Worm (Caenorhabditis elegans) whole organism, L2 larva: ENCODE measurements around the gene C07D8.5.
"Not testable (repeated sequence)": the region's sequence is repeated elsewhere in the genome, so short reads cannot be mapped to it uniquely, and the experiment has no call there.

ENCODE experiments used
- F13H6.1 ChIP-seq: sonication (generic microtip); optimal IDR thresholded peaks from 2 replicates; lab custom pipeline; 2016; ENCODE audit warnings: missing genetic modification characterization, missing compliant biosample characterization
- Y55F3AM.14 ChIP-seq: fragments of 200-800 bp; sonication (Bioruptor generic); optimal IDR thresholded peaks from 2 replicates; lab custom pipeline; 2018; ENCODE audit warnings: mild to moderate bottlenecking, missing genetic modification characterization, missing compliant biosample characterization
- alr-1 ChIP-seq: fragments of 150-350 bp; optimal IDR thresholded peaks from 2 replicates; lab custom pipeline; 2014; ENCODE audit warnings: missing biosample characterization, missing genetic modification characterization
- aly-2 ChIP-seq: fragments of 150-350 bp; optimal IDR thresholded peaks from 2 replicates; lab custom pipeline; 2014; ENCODE audit warnings: missing biosample characterization, missing genetic modification characterization
- blmp-1 ChIP-seq: sonication (generic microtip); optimal IDR thresholded peaks from 2 replicates; lab custom pipeline; 2017; ENCODE audit warnings: missing genetic modification characterization, mild to moderate bottlenecking, missing compliant biosample characterization, antibody characterized with exemption, moderate library complexity; ENCODE audit not compliant: insufficient read depth
- crh-2 ChIP-seq: sonication (generic microtip); optimal IDR thresholded peaks from 2 replicates; lab custom pipeline; 2017; ENCODE audit warnings: missing biosample characterization, missing genetic modification characterization
- dmd-4 ChIP-seq: sonication (generic microtip); optimal IDR thresholded peaks from 2 replicates; lab custom pipeline; 2017; ENCODE audit warnings: missing biosample characterization, missing genetic modification characterization
- elt-1 ChIP-seq: fragments of 150-350 bp; optimal IDR thresholded peaks from 2 replicates; lab custom pipeline; 2014; ENCODE audit warnings: missing biosample characterization, missing genetic modification characterization
- fos-1 ChIP-seq: fragments of 150-350 bp; optimal IDR thresholded peaks from 2 replicates; lab custom pipeline; 2014; ENCODE audit warnings: missing biosample characterization, missing genetic modification characterization
- gmeb-1 ChIP-seq: fragments of 150-350 bp; optimal IDR thresholded peaks from 2 replicates; lab custom pipeline; 2014; ENCODE audit warnings: missing biosample characterization, missing genetic modification characterization
- lin-11 ChIP-seq: fragments of 150-350 bp; sonication (generic microtip); optimal IDR thresholded peaks from 2 replicates; lab custom pipeline; 2014; ENCODE audit warnings: missing biosample characterization, missing genetic modification characterization, inconsistent platforms, mixed read lengths
- lin-13 ChIP-seq: fragments of 150-350 bp; optimal IDR thresholded peaks from 2 replicates; lab custom pipeline; 2014; ENCODE audit warnings: missing biosample characterization, missing genetic modification reagents, missing genetic modification characterization
- lin-39 ChIP-seq: fragments of 150-350 bp; optimal IDR thresholded peaks from 2 replicates; lab custom pipeline; 2014; ENCODE audit warnings: missing biosample characterization, missing genetic modification reagents, missing genetic modification characterization
- lsy-2 ChIP-seq, 2 experiments: fragments of 150-350 bp in 1 of 2; sonication (generic microtip) in 1 of 2; optimal IDR thresholded peaks; 2 replicates each; lab custom pipeline; 2014 to 2017; ENCODE audit warnings: missing biosample characterization in 2 of 2, missing genetic modification characterization in 2 of 2
- mab-5 ChIP-seq: fragments of 150-350 bp; optimal IDR thresholded peaks from 2 replicates; lab custom pipeline; 2014; ENCODE audit warnings: missing biosample characterization, missing genetic modification characterization
- mbf-1 ChIP-seq: sonication (generic microtip); optimal IDR thresholded peaks from 2 replicates; lab custom pipeline; 2017; ENCODE audit warnings: missing biosample characterization, missing genetic modification characterization
- mdl-1 ChIP-seq, 2 experiments: fragments of 150-350 bp in 1 of 2; sonication (generic microtip) in 1 of 2; optimal IDR thresholded peaks; 2 replicates each; lab custom pipeline; 2017; ENCODE audit warnings: missing biosample characterization in 2 of 2, missing genetic modification characterization in 2 of 2
- nhr-10 ChIP-seq: sonication (generic microtip); optimal IDR thresholded peaks from 2 replicates; lab custom pipeline; 2017; ENCODE audit warnings: missing biosample characterization, missing genetic modification characterization
- nhr-129 ChIP-seq: fragments of 150-350 bp; optimal IDR thresholded peaks from 2 replicates; lab custom pipeline; 2014; ENCODE audit warnings: missing biosample characterization, missing genetic modification characterization
- nhr-21 ChIP-seq: fragments of 150-350 bp; optimal IDR thresholded peaks from 2 replicates; lab custom pipeline; 2014; ENCODE audit warnings: missing biosample characterization, missing genetic modification characterization
- nhr-23 ChIP-seq: fragments of 150-350 bp; optimal IDR thresholded peaks from 2 replicates; lab custom pipeline; 2014; ENCODE audit warnings: missing biosample characterization, missing genetic modification reagents, missing genetic modification characterization
- nhr-25 ChIP-seq: fragments of 150-350 bp; sonication (generic microtip); optimal IDR thresholded peaks from 3 replicates; lab custom pipeline; 2014; ENCODE audit warnings: missing biosample characterization, missing genetic modification characterization
- nhr-6 ChIP-seq: fragments of 150-350 bp; optimal IDR thresholded peaks from 2 replicates; lab custom pipeline; 2014; ENCODE audit warnings: missing biosample characterization, missing genetic modification characterization
- peb-1 ChIP-seq: fragments of 150-350 bp; optimal IDR thresholded peaks from 2 replicates; lab custom pipeline; 2014; ENCODE audit warnings: missing biosample characterization, missing genetic modification characterization
- skn-1 ChIP-seq: sonication (generic microtip); optimal IDR thresholded peaks from 2 replicates; lab custom pipeline; 2017; ENCODE audit warnings: missing biosample characterization, missing genetic modification characterization
- sma-3 ChIP-seq: sonication (generic microtip); optimal IDR thresholded peaks from 2 replicates; lab custom pipeline; 2016; ENCODE audit warnings: missing genetic modification reagents, missing genetic modification characterization, missing compliant biosample characterization
- sma-9 ChIP-seq, 2 experiments: fragments of 150-350 bp in 1 of 2; sonication (generic microtip) in 1 of 2; optimal IDR thresholded peaks; 2 replicates each; lab custom pipeline; 2014 to 2016; ENCODE audit warnings: missing genetic modification characterization in 2 of 2, mild to moderate bottlenecking in 1 of 2, missing biosample characterization in 1 of 2, missing compliant biosample characterization in 1 of 2, missing genetic modification reagents in 1 of 2, moderate library complexity in 1 of 2
- unc-39 ChIP-seq: fragments of 150-350 bp; optimal IDR thresholded peaks from 2 replicates; lab custom pipeline; 2014; ENCODE audit warnings: missing biosample characterization, missing genetic modification characterization
- unc-55 ChIP-seq: fragments of 150-350 bp; sonication (generic microtip); optimal IDR thresholded peaks from 3 replicates; lab custom pipeline; 2014; ENCODE audit warnings: missing biosample characterization, missing genetic modification reagents, missing genetic modification characterization
- unc-62 ChIP-seq: fragments of 150-350 bp; optimal IDR thresholded peaks from 2 replicates; lab custom pipeline; 2014; ENCODE audit warnings: missing biosample characterization, missing genetic modification reagents, missing genetic modification characterization
- ztf-11 ChIP-seq: sonication (generic microtip); optimal IDR thresholded peaks from 2 replicates; lab custom pipeline; 2017; ENCODE audit warnings: missing biosample characterization, missing genetic modification characterization

The C07D8.5 gene

ce11 chrX:7340394-7340793, 3.5 kb upstream of the C07D8.5 start:
- no peak for TF ChIP-seq fos-1 (tag; lab: Kevin White, UChicago)
- peak; percentile 0 for TF ChIP-seq nhr-129 (tag; lab: Kevin White, UChicago)
- no peak for TF ChIP-seq nhr-10
- TF ChIP-seq unc-55, result peak; percentile 31
- TF ChIP-seq lin-11 (tag; lab: Kevin White, UChicago), result peak; percentile 22
- peak in 1 of 2 experiments; percentile 5 for TF ChIP-seq lsy-2 (tag; optimal IDR thresholded peaks at IDR 0.05; lab: Kevin White, UChicago)
- peak; percentile 10 for TF ChIP-seq blmp-1
- peak; percentile 6 for TF ChIP-seq nhr-25

DNA sequence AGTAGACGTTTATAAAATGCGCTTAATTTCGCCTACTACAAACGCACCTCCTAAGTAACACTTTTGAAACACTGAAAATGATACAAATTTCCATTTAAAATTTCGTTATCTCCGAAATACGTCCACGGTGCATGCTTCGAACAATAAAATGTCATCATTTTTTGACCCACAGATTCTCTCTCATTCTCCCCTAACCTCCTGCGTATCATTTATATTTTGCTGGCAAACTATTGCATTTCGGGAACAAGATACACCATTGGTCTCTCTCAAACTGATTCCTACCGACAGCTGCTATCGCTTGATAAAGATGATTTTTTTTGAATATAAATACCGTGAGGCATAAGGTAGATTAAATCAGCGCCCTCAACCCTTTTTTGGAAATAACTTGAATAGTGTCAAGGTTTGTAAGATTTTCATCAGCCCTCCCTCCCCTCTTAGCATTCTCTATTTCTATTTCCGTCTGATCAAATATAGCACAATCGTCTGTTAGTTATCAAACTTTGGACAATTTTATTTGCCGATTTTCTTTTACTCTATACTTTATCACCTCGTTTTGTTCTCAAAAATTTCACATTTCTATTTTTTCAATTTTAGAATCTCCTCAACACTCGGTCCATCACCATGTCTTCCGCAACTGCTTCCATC, 2.8 kb upstream of the C07D8.5 start, which contains the start of gene C07D8.6:
Gene C07D8.6 (plus strand): TSS at position 595 of the 645 bp plus-strand sequence.
- no peak for TF ChIP-seq Y55F3AM.14 (GFP tag; lab: Kevin White, UChicago)
- TF ChIP-seq crh-2 (tag; lab: Kevin White, UChicago), result peak; percentile 78
- TF ChIP-seq elt-1 (tag; lab: Kevin White, UChicago), result no peak
- peak; percentile 79 for TF ChIP-seq sma-9 (GFP tag; optimal IDR thresholded peaks at IDR 0.05; lab: Kevin White, UChicago)
- no peak for TF ChIP-seq sma-9 (tag; optimal IDR thresholded peaks at IDR 0.05; lab: Kevin White, UChicago)
- no peak for TF ChIP-seq alr-1 (tag; lab: Kevin White, UChicago)
- TF ChIP-seq unc-39 (tag; lab: Kevin White, UChicago), result no peak
- no peak for TF ChIP-seq nhr-10
- TF ChIP-seq lin-13 (GFP tag; lab: Kevin White, UChicago), result no peak
- no peak for TF ChIP-seq aly-2
- peak in 1 of 2 experiments; percentile 9 for TF ChIP-seq mdl-1 (tag; optimal IDR thresholded peaks at IDR 0.05; lab: Kevin White, UChicago)
- peak; percentile 37 for TF ChIP-seq sma-3 (GFP tag; lab: Kevin White, UChicago)
- no peak for TF ChIP-seq nhr-23
- peak in 1 of 2 experiments; percentile 25 for TF ChIP-seq lsy-2 (tag; optimal IDR thresholded peaks at IDR 0.05; lab: Kevin White, UChicago)
- TF ChIP-seq skn-1 (tag; lab: Kevin White, UChicago), result peak; percentile 88
- no peak for TF ChIP-seq lin-39 (tag; lab: Kevin White, UChicago)
- TF ChIP-seq nhr-129 (tag; lab: Kevin White, UChicago), result peak; percentile 57
- no peak for TF ChIP-seq blmp-1
- no peak for TF ChIP-seq ztf-11 (tag; lab: Kevin White, UChicago)
- peak; percentile 96 for TF ChIP-seq fos-1 (tag; lab: Kevin White, UChicago)
- peak; percentile 40 for TF ChIP-seq gmeb-1 (tag; lab: Kevin White, UChicago)
- TF ChIP-seq nhr-6 (tag; lab: Kevin White, UChicago), result no peak
- peak; percentile 44 for TF ChIP-seq F13H6.1 (tag; lab: Kevin White, UChicago)
- no peak for TF ChIP-seq mbf-1 (tag; lab: Kevin White, UChicago)

ce11 chrX:7343218-7343617, 629 bp upstream of the C07D8.5 start:
- no peak for TF ChIP-seq unc-55
- TF ChIP-seq skn-1 (tag; lab: Kevin White, UChicago), result peak; percentile 76
- TF ChIP-seq crh-2 (tag; lab: Kevin White, UChicago), result peak; percentile 5
- no peak for TF ChIP-seq ztf-11 (tag; lab: Kevin White, UChicago)
- TF ChIP-seq fos-1 (tag; lab: Kevin White, UChicago), result peak; percentile 39
- TF ChIP-seq, all 48 proteins: peak for 3

DNA sequence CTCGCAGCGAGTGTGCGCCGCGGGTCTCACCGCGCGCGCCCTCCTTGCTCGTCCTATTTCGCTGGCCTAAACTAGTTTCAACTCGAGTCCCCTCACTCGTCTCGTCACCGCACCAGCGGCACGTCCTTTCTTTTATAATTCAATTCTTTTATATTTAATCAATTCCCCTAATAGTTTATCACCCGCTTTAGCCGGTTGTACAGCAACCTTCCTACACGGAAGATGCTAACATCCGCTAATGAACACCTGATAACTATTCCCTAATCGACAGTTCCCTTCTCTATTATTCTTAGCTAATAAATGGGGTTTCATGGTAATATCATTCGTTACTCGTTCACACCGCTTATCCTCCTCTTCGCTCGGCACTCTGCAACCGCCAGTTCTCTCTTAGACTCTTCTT, 21.4 kb downstream of the C07D8.5 start, which contains the start of gene C56G3.2:
Gene C56G3.2 (plus strand): TSS at position 301 of the 400 bp plus-strand sequence.
- TF ChIP-seq peb-1; unc-62 (GFP tag; lab: Kevin White, UChicago); unc-55: not testable (repeated sequence)

DNA sequence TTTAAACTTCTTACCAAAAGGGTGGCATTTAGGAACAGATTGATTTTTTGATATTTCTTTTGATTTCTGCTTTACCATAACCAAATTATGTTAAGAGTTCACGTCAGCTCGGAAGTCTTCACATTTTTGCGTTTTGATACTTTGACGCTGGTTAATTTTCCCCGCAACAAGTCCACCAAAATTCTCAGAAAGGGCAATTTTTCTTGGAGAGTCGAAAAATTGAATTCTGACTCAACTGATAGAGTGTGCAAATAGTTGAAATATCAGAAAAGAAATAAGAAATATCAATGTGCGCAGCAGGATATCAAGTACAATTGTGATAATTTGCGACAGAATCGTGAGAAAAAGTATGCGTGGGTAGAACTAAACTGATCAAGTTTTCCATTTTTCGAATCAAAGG, 25.9 kb downstream of the C07D8.5 start:
- no peak for TF ChIP-seq gmeb-1 (tag; lab: Kevin White, UChicago)
- TF ChIP-seq skn-1 (tag; lab: Kevin White, UChicago), result no peak
- no peak for TF ChIP-seq blmp-1
- no peak for TF ChIP-seq mbf-1 (tag; lab: Kevin White, UChicago)
- TF ChIP-seq mab-5 (tag; lab: Kevin White, UChicago), result no peak
- TF ChIP-seq, all 48 proteins: peak for 0

DNA sequence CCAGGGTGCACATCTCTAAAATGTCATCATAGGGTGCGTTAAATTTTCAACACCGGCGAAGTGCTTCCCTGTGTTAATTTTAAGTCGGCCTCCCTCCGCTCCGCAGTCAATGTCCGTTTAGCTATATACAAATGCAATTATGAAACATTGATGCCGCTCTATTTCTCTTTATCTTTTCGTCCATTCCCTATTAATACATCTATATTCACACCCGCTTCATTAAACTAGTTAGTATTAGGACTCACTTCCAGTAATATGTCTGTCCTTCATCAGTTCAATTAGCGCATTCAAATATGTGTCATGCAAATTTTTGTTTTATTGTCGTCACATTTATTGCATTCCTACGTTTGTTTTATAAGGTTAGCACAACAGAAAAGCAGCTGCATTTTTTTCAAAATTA, 28.1 kb downstream of the C07D8.5 start:
- TF ChIP-seq aly-2, result no peak
- TF ChIP-seq elt-1 (tag; lab: Kevin White, UChicago), result no peak
- TF ChIP-seq nhr-21, result no peak
- no peak for TF ChIP-seq dmd-4
- no peak for TF ChIP-seq gmeb-1 (tag; lab: Kevin White, UChicago)
